Worm (Caenorhabditis elegans) whole organism, mixed stage, embryonic: ENCODE measurements around the gene wrn-1.

Experiments used
- blmp-1 ChIP-seq: fragments of 150-350 bp; optimal IDR thresholded peaks from 2 replicates; lab custom pipeline; 2014; ENCODE audit warnings: missing biosample characterization, missing genetic modification characterization
- elt-1 ChIP-seq: sonication (generic microtip); optimal IDR thresholded peaks from 2 replicates; lab custom pipeline; 2017; ENCODE audit warnings: missing genetic modification characterization, mild to moderate bottlenecking, missing compliant biosample characterization, antibody characterized with exemption, moderate library complexity, borderline replicate concordance; ENCODE audit not compliant: insufficient read depth
- elt-3 ChIP-seq: fragments of 150-350 bp; optimal IDR thresholded peaks from 2 replicates; lab custom pipeline; 2014; ENCODE audit warnings: missing biosample characterization, missing genetic modification characterization
- lin-13 ChIP-seq: fragments of 150-350 bp; optimal IDR thresholded peaks from 2 replicates; lab custom pipeline; 2014; ENCODE audit warnings: missing biosample characterization, missing genetic modification characterization
- lin-32 ChIP-seq: fragments of 200-800 bp; sonication (Bioruptor generic); optimal IDR thresholded peaks from 2 replicates; lab custom pipeline; 2018; ENCODE audit warnings: mild to moderate bottlenecking, missing genetic modification characterization, missing compliant biosample characterization
- mab-5 ChIP-seq: fragments of 150-350 bp; optimal IDR thresholded peaks from 2 replicates; lab custom pipeline; 2014; ENCODE audit warnings: missing biosample characterization, missing genetic modification characterization
- mep-1 ChIP-seq: fragments of 150-350 bp; optimal IDR thresholded peaks from 2 replicates; lab custom pipeline; 2017; ENCODE audit warnings: missing biosample characterization, missing genetic modification reagents, missing genetic modification characterization, inconsistent platforms
- mls-2 ChIP-seq: sonication (generic microtip); optimal IDR thresholded peaks from 2 replicates; lab custom pipeline; 2016; ENCODE audit warnings: mild to moderate bottlenecking, missing genetic modification characterization, moderate library complexity, missing compliant biosample characterization
- nhr-12 ChIP-seq: fragments of 150-350 bp; optimal IDR thresholded peaks from 2 replicates; lab custom pipeline; 2014; ENCODE audit warnings: missing biosample characterization, missing genetic modification characterization
- pha-4 ChIP-seq: fragments of 150-350 bp; optimal IDR thresholded peaks from 2 replicates; lab custom pipeline; 2018; ENCODE audit warnings: missing biosample characterization, missing genetic modification reagents, missing genetic modification characterization
- snpc-4 ChIP-seq: fragments of 150-350 bp; optimal IDR thresholded peaks from 2 replicates; lab custom pipeline; 2014; ENCODE audit warnings: missing biosample characterization, missing genetic modification characterization
- unc-39 ChIP-seq: fragments of 150-350 bp; optimal IDR thresholded peaks from 2 replicates; lab custom pipeline; 2014; ENCODE audit warnings: missing biosample characterization, missing genetic modification characterization
- unc-62 ChIP-seq: fragments of 150-350 bp; optimal IDR thresholded peaks from 2 replicates; lab custom pipeline; 2014; ENCODE audit warnings: missing biosample characterization, missing genetic modification reagents, missing genetic modification characterization
- ztf-11 ChIP-seq: fragments of 150-350 bp; optimal IDR thresholded peaks from 2 replicates; lab custom pipeline; 2014; ENCODE audit warnings: missing biosample characterization, missing genetic modification characterization

DNA sequence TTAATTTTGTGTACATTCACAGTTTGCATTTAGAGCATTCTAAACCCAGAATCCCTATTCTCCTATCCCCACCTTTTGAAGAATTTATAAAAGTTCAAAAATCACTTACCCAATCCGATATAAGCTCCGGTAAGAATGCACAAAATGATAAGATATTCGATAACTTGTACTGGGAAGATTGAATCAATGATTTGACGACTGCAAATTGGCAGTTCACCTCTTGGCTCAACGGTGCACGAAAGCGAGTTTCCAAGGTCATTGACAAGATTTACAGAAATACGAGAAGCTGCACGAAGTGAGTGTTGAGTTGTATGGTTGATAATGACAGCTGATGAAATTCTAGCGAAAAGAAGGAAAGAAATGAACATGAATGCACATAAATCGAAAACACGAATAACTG is 5.5 kb downstream of the wrn-1 start:
- no peak for TF ChIP-seq mep-1 (tag; lab: Kevin White, UChicago)
- no peak for TF ChIP-seq blmp-1 (tag; lab: Kevin White, UChicago)
- TF ChIP-seq snpc-4 (tag; lab: Kevin White, UChicago): no peak
- TF ChIP-seq unc-39 (tag; lab: Kevin White, UChicago): no peak
- TF ChIP-seq ztf-11: no peak
- no peak for TF ChIP-seq unc-62 (GFP tag; lab: Kevin White, UChicago)
- no peak for TF ChIP-seq mab-5
- TF ChIP-seq lin-32: no peak
- no peak for TF ChIP-seq lin-13
- TF ChIP-seq pha-4 (tag; lab: Kevin White, UChicago): no peak
- TF ChIP-seq nhr-12 (tag; lab: Kevin White, UChicago): no peak
- no peak for TF ChIP-seq mls-2 (tag; lab: Kevin White, UChicago)
- TF ChIP-seq elt-1: no peak
- TF ChIP-seq elt-3 (tag; lab: Kevin White, UChicago): no peak
